Worm (Caenorhabditis elegans): ENCODE results near the gene ZK1290.14.

DNA sequence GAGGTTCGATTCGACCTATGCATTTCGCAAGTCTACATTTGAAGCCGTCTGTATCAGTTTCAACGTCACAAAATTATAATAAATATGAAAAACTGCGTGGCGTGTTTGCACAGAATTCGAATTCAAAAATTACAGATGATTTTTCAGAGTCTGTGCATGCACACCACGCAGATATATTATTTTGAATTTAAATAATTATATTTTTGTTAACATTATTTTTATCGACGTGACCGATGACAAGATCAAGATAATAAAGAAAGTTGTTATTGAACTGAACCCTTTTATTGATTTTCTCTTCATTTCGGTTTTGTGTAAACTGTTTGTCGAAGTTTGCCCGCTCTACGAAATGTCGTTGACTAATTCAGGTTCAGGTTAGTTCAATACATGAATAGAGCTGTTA, 50.4 kb downstream of the ZK1290.14 start, which contains the start of gene C28F5.1:
- TF ChIP-seq ztf-11 (tag; optimal IDR thresholded peaks at IDR 0.05) (no peak), mdl-1 (tag; optimal IDR thresholded peaks at IDR 0.05) (no peak)
